Worm (Caenorhabditis elegans) whole organism, L4/young adult: ENCODE data around the gene sri-29.

Source experiments
- W03F9.2 ChIP-seq: fragments of 150-350 bp; optimal IDR thresholded peaks from 2 replicates; lab custom pipeline; 2014; ENCODE audit warnings: missing biosample characterization, missing genetic modification characterization
- him-1 ChIP-seq: sonication (generic microtip); optimal IDR thresholded peaks from 2 replicates; lab custom pipeline; 2016; ENCODE audit warnings: missing genotype, missing genetic modification reagents, missing genetic modification characterization, missing compliant biosample characterization

DNA sequence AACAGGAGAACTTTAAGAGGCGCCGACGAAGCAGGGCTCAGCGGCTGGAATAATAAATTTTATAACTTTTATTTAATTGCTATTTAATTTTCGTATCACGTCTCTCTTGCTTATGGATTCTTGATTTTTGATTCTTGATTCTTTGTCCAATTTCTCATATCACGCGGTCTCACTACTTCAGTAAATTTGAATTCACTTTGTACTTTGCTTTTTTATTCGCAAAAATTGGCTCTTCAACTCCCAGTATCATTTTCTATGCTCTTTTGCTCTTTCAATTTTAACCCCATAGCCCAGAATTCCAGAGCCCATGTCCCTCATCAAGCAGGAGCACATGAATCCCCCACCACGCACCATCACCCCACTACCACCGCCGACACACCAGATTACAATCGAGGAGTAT lies 41.9 kb upstream of the sri-29 start, which contains the start of gene lido-10:
- TF ChIP-seq him-1 (tag; lab: Kevin White, UChicago) (no peak), W03F9.2 (no peak)
